Fruit fly (Drosophila melanogaster): Measurements from ENCODE around the gene NimB1.

dm6 chr2L:14010410-14010809, 47.1 kb downstream of the NimB1 start:
- TF ChIP-seq Dll (optimal IDR thresholded peaks at IDR 0.05) (no peak), usp (GFP tag; optimal IDR thresholded peaks at IDR 0.05) (no peak), psq (optimal IDR thresholded peaks at IDR 0.05) (no peak), CG8478 (optimal IDR thresholded peaks at IDR 0.05) (no peak)

Measured in whole organism.